Fruit fly (Drosophila melanogaster): Measurements from ENCODE around the gene Ocrl.

dm6 chrX:1965979-1966778 is 43.4 kb downstream of the Ocrl start:
- TF ChIP-seq CG6792 (GFP tag; optimal IDR thresholded peaks at IDR 0.05) = no peak
- no peak for TF ChIP-seq CG10631 (GFP tag; optimal IDR thresholded peaks at IDR 0.05)
- no peak for TF ChIP-seq Eip75B (GFP tag; optimal IDR thresholded peaks at IDR 0.05)
- no peak for TF ChIP-seq Hr38 (GFP tag; optimal IDR thresholded peaks at IDR 0.05)
- no peak for TF ChIP-seq CG11902 (GFP tag; optimal IDR thresholded peaks at IDR 0.05)
- 0 out of 2 replicates have a peak, but pooled peaks have one; percentile 21 for TF ChIP-seq Gug (GFP tag; IDR thresholded peaks at IDR 0.05)
- TF ChIP-seq Ets96B (tag; optimal IDR thresholded peaks at IDR 0.05) = peak; percentile 11
- TF ChIP-seq CG6276 (GFP tag; optimal IDR thresholded peaks at IDR 0.05) = peak; percentile 87
- no peak for TF ChIP-seq spab (GFP tag; optimal IDR thresholded peaks at IDR 0.05)
- TF ChIP-seq CG16779 (tag; optimal IDR thresholded peaks at IDR 0.05) = peak; percentile 19
- no peak for TF ChIP-seq dsx (GFP tag; optimal IDR thresholded peaks at IDR 0.05; ENCODE audit: poor library complexity, severe bottlenecking)
- peak; percentile 6 for TF ChIP-seq OdsH (GFP tag; optimal IDR thresholded peaks at IDR 0.05)
- TF ChIP-seq esn (GFP tag; optimal IDR thresholded peaks at IDR 0.05) = no peak
- peak; percentile 14 for TF ChIP-seq net (GFP tag; optimal IDR thresholded peaks at IDR 0.05)

All from whole organism, prepupa.